Fruit fly (Drosophila melanogaster) Kc167 (cell line): ENCODE measurements around the gene CG43402.

Experiments
- Myc ChIP-seq: fragments of >200 bp; optimal IDR thresholded peaks from 2 replicates; lab custom pipeline; 2017; ENCODE audit warnings: missing external identifiers
- h ChIP-seq: fragments of >200 bp; optimal IDR thresholded peaks from 3 replicates; lab custom pipeline; 2018; ENCODE audit warnings: missing external identifiers
- insv ChIP-seq: fragments of >200 bp; optimal IDR thresholded peaks from 3 replicates; lab custom pipeline; 2018; ENCODE audit warnings: missing external identifiers
- psq ChIP-seq: fragments of >200 bp; optimal IDR thresholded peaks from 2 replicates; lab custom pipeline; 2017; ENCODE audit warnings: missing external identifiers

dm6 chr2L:1420287-1420686 is 22.1 kb upstream of the CG43402 start, which contains the start of gene robo2:
- no peak for TF ChIP-seq h (lab: Kevin White, UChicago)
- no peak for TF ChIP-seq psq (lab: Kevin White, UChicago)
- TF ChIP-seq insv (lab: Kevin White, UChicago): no peak
- no peak for TF ChIP-seq Myc (lab: Kevin White, UChicago)
